Fruit fly (Drosophila melanogaster): ENCODE data around the gene Drice.

dm6 chr3R:29798966-29799680 is at the start of gene Drice, which contains the start of gene Rnb:
- TF ChIP-seq Myc (optimal IDR thresholded peaks at IDR 0.05) (no peak), h (optimal IDR thresholded peaks at IDR 0.05) (no peak), insv (optimal IDR thresholded peaks at IDR 0.05) (no peak), Sin3A (optimal IDR thresholded peaks at IDR 0.05) (no peak), psq (optimal IDR thresholded peaks at IDR 0.05) (no peak)
